Worm (Caenorhabditis elegans): ENCODE measurements around the gene marg-1.
A peak's percentile ranks its signal among the peaks of the same experiment; 100 is the strongest.

marg-1 gene

ce11 chrX:3824443-3824842 is 43.5 kb upstream of the marg-1 start:
- TF ChIP-seq aly-1 (tag; optimal IDR thresholded peaks at IDR 0.05), result no peak
- TF ChIP-seq F13C5.2 (tag; optimal IDR thresholded peaks at IDR 0.05), result no peak
- TF ChIP-seq flt-1 (GFP tag; IDR thresholded peaks at IDR 0.05), result no peak
- TF ChIP-seq hmbx-1 (tag; optimal IDR thresholded peaks at IDR 0.05), result no peak
- no peak for TF ChIP-seq sea-1 (GFP tag; conservative IDR thresholded peaks at IDR 0.05)
- TF ChIP-seq ama-1 (optimal IDR thresholded peaks at IDR 0.05), result no peak
- no peak for TF ChIP-seq hmg-4 (GFP tag; optimal IDR thresholded peaks at IDR 0.05)
- TF ChIP-seq hnd-1 (tag; optimal IDR thresholded peaks at IDR 0.05), result no peak
- TF ChIP-seq ets-7 (tag; optimal IDR thresholded peaks at IDR 0.05), result no peak
- TF ChIP-seq tbx-11 (GFP tag; IDR thresholded peaks at IDR 0.05), result no peak

- TF ChIP-seq tbx-37 (GFP tag; conservative IDR thresholded peaks at IDR 0.05) (no peak), pes-1 (GFP tag; IDR thresholded peaks at IDR 0.05) (no peak), ceh-13 (GFP tag; optimal IDR thresholded peaks at IDR 0.05) (no peak), tbx-11 (GFP tag; IDR thresholded peaks at IDR 0.05) (no peak), flt-1 (GFP tag; IDR thresholded peaks at IDR 0.05) (no peak), hnd-1 (tag; optimal IDR thresholded peaks at IDR 0.05) (no peak), F13C5.2 (tag; optimal IDR thresholded peaks at IDR 0.05) (no peak), tra-4 (tag; optimal IDR thresholded peaks at IDR 0.05) (no peak)
These were observed 42.9 kb upstream of the marg-1 start for ce11 chrX:3823869-3824268.

ce11 chrX:3822061-3822460 is 41.1 kb upstream of the marg-1 start:
- no peak for TF ChIP-seq scrt-1 (GFP tag; IDR thresholded peaks at IDR 0.05)
- TF ChIP-seq tbx-11 (GFP tag; IDR thresholded peaks at IDR 0.05), result no peak
- no peak for TF ChIP-seq hnd-1 (tag; optimal IDR thresholded peaks at IDR 0.05)
- TF ChIP-seq hmg-4 (GFP tag; optimal IDR thresholded peaks at IDR 0.05), result no peak
- no peak for TF ChIP-seq ets-7 (tag; optimal IDR thresholded peaks at IDR 0.05)
- TF ChIP-seq hmbx-1 (tag; optimal IDR thresholded peaks at IDR 0.05), result no peak
- TF ChIP-seq flt-1 (GFP tag; IDR thresholded peaks at IDR 0.05), result no peak
- TF ChIP-seq F13C5.2 (tag; optimal IDR thresholded peaks at IDR 0.05), result no peak
- no peak for TF ChIP-seq pes-1 (GFP tag; IDR thresholded peaks at IDR 0.05)
- no peak for TF ChIP-seq tbx-37 (GFP tag; conservative IDR thresholded peaks at IDR 0.05)
- TF ChIP-seq tra-4 (tag; optimal IDR thresholded peaks at IDR 0.05), result no peak
- TF ChIP-seq ceh-13 (GFP tag; optimal IDR thresholded peaks at IDR 0.05), result no peak
- no peak for TF ChIP-seq ceh-36 (tag; optimal IDR thresholded peaks at IDR 0.05)
- no peak for TF ChIP-seq B0310.2 (tag; optimal IDR thresholded peaks at IDR 0.05)
- TF ChIP-seq ama-1 (optimal IDR thresholded peaks at IDR 0.05), result no peak
- no peak for TF ChIP-seq aly-1 (tag; optimal IDR thresholded peaks at IDR 0.05)
- no peak for TF ChIP-seq sea-1 (GFP tag; conservative IDR thresholded peaks at IDR 0.05)

ce11 chrX:3821609-3822008 is 40.7 kb upstream of the marg-1 start:
- TF ChIP-seq ets-7 (tag; optimal IDR thresholded peaks at IDR 0.05) (no peak), scrt-1 (GFP tag; IDR thresholded peaks at IDR 0.05) (0 out of 2 replicates have a peak, but pooled peaks have one; percentile 27)

- TF ChIP-seq tbx-11 (GFP tag; IDR thresholded peaks at IDR 0.05) (no peak), ceh-13 (GFP tag; optimal IDR thresholded peaks at IDR 0.05) (no peak), ama-1 (optimal IDR thresholded peaks at IDR 0.05) (no peak)
These were observed 39.7 kb upstream of the marg-1 start for ce11 chrX:3820666-3821065.

- TF ChIP-seq ceh-13 (GFP tag; optimal IDR thresholded peaks at IDR 0.05), result no peak
- TF ChIP-seq tra-4 (tag; optimal IDR thresholded peaks at IDR 0.05), result no peak
- no peak for TF ChIP-seq tbx-37 (GFP tag; conservative IDR thresholded peaks at IDR 0.05)
- TF ChIP-seq hmg-4 (GFP tag; optimal IDR thresholded peaks at IDR 0.05), result no peak
- TF ChIP-seq hmbx-1 (tag; optimal IDR thresholded peaks at IDR 0.05), result no peak
- no peak for TF ChIP-seq ets-7 (tag; optimal IDR thresholded peaks at IDR 0.05)
- TF ChIP-seq hnd-1 (tag; optimal IDR thresholded peaks at IDR 0.05), result no peak
- TF ChIP-seq scrt-1 (GFP tag; IDR thresholded peaks at IDR 0.05), result no peak
- no peak for TF ChIP-seq ama-1 (optimal IDR thresholded peaks at IDR 0.05)
- no peak for TF ChIP-seq ceh-36 (tag; optimal IDR thresholded peaks at IDR 0.05)
- no peak for TF ChIP-seq sea-1 (GFP tag; conservative IDR thresholded peaks at IDR 0.05)
- TF ChIP-seq flt-1 (GFP tag; IDR thresholded peaks at IDR 0.05), result no peak
- no peak for TF ChIP-seq F13C5.2 (tag; optimal IDR thresholded peaks at IDR 0.05)
- TF ChIP-seq tbx-11 (GFP tag; IDR thresholded peaks at IDR 0.05), result no peak
- no peak for TF ChIP-seq pes-1 (GFP tag; IDR thresholded peaks at IDR 0.05)
- TF ChIP-seq aly-1 (tag; optimal IDR thresholded peaks at IDR 0.05), result no peak
- no peak for TF ChIP-seq B0310.2 (tag; optimal IDR thresholded peaks at IDR 0.05)
These were observed 38.8 kb upstream of the marg-1 start for ce11 chrX:3819697-3820096.

- no peak for TF ChIP-seq tra-4 (tag; optimal IDR thresholded peaks at IDR 0.05)
- TF ChIP-seq sea-1 (GFP tag; conservative IDR thresholded peaks at IDR 0.05), result no peak
- no peak for TF ChIP-seq ceh-13 (GFP tag; optimal IDR thresholded peaks at IDR 0.05)
- no peak for TF ChIP-seq flt-1 (GFP tag; IDR thresholded peaks at IDR 0.05)
- TF ChIP-seq tbx-11 (GFP tag; IDR thresholded peaks at IDR 0.05), result no peak
- no peak for TF ChIP-seq aly-1 (tag; optimal IDR thresholded peaks at IDR 0.05)
- TF ChIP-seq pes-1 (GFP tag; IDR thresholded peaks at IDR 0.05), result no peak
- TF ChIP-seq hmbx-1 (tag; optimal IDR thresholded peaks at IDR 0.05), result no peak
- no peak for TF ChIP-seq ceh-36 (tag; optimal IDR thresholded peaks at IDR 0.05)
- no peak for TF ChIP-seq ets-7 (tag; optimal IDR thresholded peaks at IDR 0.05)
- no peak for TF ChIP-seq B0310.2 (tag; optimal IDR thresholded peaks at IDR 0.05)
- TF ChIP-seq hmg-4 (GFP tag; optimal IDR thresholded peaks at IDR 0.05), result no peak
- TF ChIP-seq tbx-37 (GFP tag; conservative IDR thresholded peaks at IDR 0.05), result no peak
- no peak for TF ChIP-seq scrt-1 (GFP tag; IDR thresholded peaks at IDR 0.05)
- no peak for TF ChIP-seq ama-1 (optimal IDR thresholded peaks at IDR 0.05)
- TF ChIP-seq hnd-1 (tag; optimal IDR thresholded peaks at IDR 0.05), result no peak
- TF ChIP-seq F13C5.2 (tag; optimal IDR thresholded peaks at IDR 0.05), result no peak
These were observed 38.0 kb upstream of the marg-1 start for ce11 chrX:3818856-3819524.

- TF ChIP-seq ceh-36 (tag; optimal IDR thresholded peaks at IDR 0.05) (no peak), hmg-4 (GFP tag; optimal IDR thresholded peaks at IDR 0.05) (no peak), hmbx-1 (tag; optimal IDR thresholded peaks at IDR 0.05) (no peak), tra-4 (tag; optimal IDR thresholded peaks at IDR 0.05) (no peak), ceh-13 (GFP tag; optimal IDR thresholded peaks at IDR 0.05) (no peak), ama-1 (optimal IDR thresholded peaks at IDR 0.05) (no peak), sea-1 (GFP tag; conservative IDR thresholded peaks at IDR 0.05) (no peak), tbx-11 (GFP tag; IDR thresholded peaks at IDR 0.05) (no peak), scrt-1 (GFP tag; IDR thresholded peaks at IDR 0.05) (no peak), flt-1 (GFP tag; IDR thresholded peaks at IDR 0.05) (no peak), pes-1 (GFP tag; IDR thresholded peaks at IDR 0.05) (no peak), F13C5.2 (tag; optimal IDR thresholded peaks at IDR 0.05) (no peak), aly-1 (tag; optimal IDR thresholded peaks at IDR 0.05) (no peak), hnd-1 (tag; optimal IDR thresholded peaks at IDR 0.05) (no peak), B0310.2 (tag; optimal IDR thresholded peaks at IDR 0.05) (no peak), ets-7 (tag; optimal IDR thresholded peaks at IDR 0.05) (no peak), tbx-37 (GFP tag; conservative IDR thresholded peaks at IDR 0.05) (no peak)
These were observed 33.9 kb upstream of the marg-1 start for ce11 chrX:3814827-3815226.

All from whole organism, early embryonic.